Worm (Caenorhabditis elegans) whole organism, midembryonic: Measurements from ENCODE around the gene nft-1.

Source experiments
- flt-1 ChIP-seq: fragments of 200-800 bp; sonication (Bioruptor generic); IDR thresholded peaks from 2 replicates; pipeline ENCODE4 v1.3.6; 2022; ENCODE audit warnings: missing genetic modification characterization, missing compliant biosample characterization
- klf-2 ChIP-seq: fragments of 200-800 bp; sonication (Bioruptor generic); conservative IDR thresholded peaks from 2 replicates; pipeline ENCODE4 v1.3.6; 2022; ENCODE audit warnings: missing genetic modification reagents, missing genetic modification characterization, missing compliant biosample characterization
- med-1 ChIP-seq: sonication (generic microtip); optimal IDR thresholded peaks from 2 replicates; lab custom pipeline; 2017; ENCODE audit warnings: missing genetic modification characterization, mild to moderate bottlenecking, missing compliant biosample characterization, antibody characterized with exemption, missing genetic modification reagents; ENCODE audit not compliant: insufficient read depth
- ref-1 ChIP-seq: fragments of 200-800 bp; sonication (Bioruptor generic); conservative IDR thresholded peaks from 2 replicates; pipeline ENCODE4 v1.3.6; 2022; ENCODE audit warnings: missing genetic modification reagents, missing genetic modification characterization, missing compliant biosample characterization
- tab-1 ChIP-seq: fragments of 200-800 bp; sonication (Bioruptor generic); IDR thresholded peaks from 2 replicates; pipeline ENCODE4 v1.3.6; 2022; ENCODE audit warnings: missing genetic modification characterization, missing compliant biosample characterization
- ztf-23 ChIP-seq: fragments of 200-800 bp; sonication (Bioruptor generic); IDR thresholded peaks from 2 replicates; pipeline ENCODE4 v1.3.6; 2022; ENCODE audit warnings: missing genetic modification reagents, missing genetic modification characterization, missing compliant biosample characterization

ce11 chrIII:11914220-11914619 is 9.5 kb upstream of the nft-1 start, which contains the start of gene Y56A3A.16:
- TF ChIP-seq ztf-23 (no peak), med-1 (GFP tag; lab: Kevin White, UChicago) (no peak), klf-2 (GFP tag; lab: Robert Waterston, UW) (no peak), ref-1 (GFP tag; lab: Robert Waterston, UW) (no peak), tab-1 (GFP tag; lab: Robert Waterston, UW) (no peak), flt-1 (GFP tag; lab: Robert Waterston, UW) (no peak)
